Fruit fly (Drosophila melanogaster) whole organism, embryonic: ENCODE results near the gene Paf-AHalpha.
A peak's percentile ranks its signal among the peaks of the same experiment; 100 is the strongest.

Experiments used
- BEAF-32 ChIP-seq: fragments of 200-800 bp; sonication (Bioruptor generic); optimal IDR thresholded peaks from 3 replicates; lab custom pipeline; 2017; ENCODE audit warnings: missing biosample characterization, missing genetic modification characterization, mild to moderate bottlenecking, moderate library complexity, missing genetic modification reagents
- Bteb2 ChIP-seq: fragments of 200-800 bp; sonication (Bioruptor generic); optimal IDR thresholded peaks from 2 replicates; lab custom pipeline; 2016; ENCODE audit warnings: missing biosample characterization, missing genetic modification characterization
- CG10979 ChIP-seq: fragments of 200-800 bp; sonication (Bioruptor generic); optimal IDR thresholded peaks from 2 replicates; lab custom pipeline; 2018; ENCODE audit warnings: missing biosample characterization, mild to moderate bottlenecking, missing genetic modification characterization, moderate library complexity
- CG11723 ChIP-seq: fragments of 200-800 bp; sonication (Bioruptor generic); optimal IDR thresholded peaks from 2 replicates; lab custom pipeline; 2017; ENCODE audit warnings: missing biosample characterization, mild to moderate bottlenecking, missing genetic modification characterization
- CG1233 ChIP-seq: fragments of 200-800 bp; sonication (Bioruptor generic); optimal IDR thresholded peaks from 4 replicates; lab custom pipeline; 2018; ENCODE audit warnings: missing biosample characterization, mild to moderate bottlenecking, missing genetic modification characterization
- CG12391 ChIP-seq: fragments of 200-800 bp; sonication (Bioruptor generic); optimal IDR thresholded peaks from 3 replicates; lab custom pipeline; 2018; ENCODE audit warnings: missing biosample characterization, mild to moderate bottlenecking, missing genetic modification characterization, moderate library complexity
- CG13296 ChIP-seq: fragments of 200-800 bp; sonication (Bioruptor generic); optimal IDR thresholded peaks from 3 replicates; lab custom pipeline; 2018; ENCODE audit warnings: missing biosample characterization, mild to moderate bottlenecking, missing genetic modification characterization
- CG14441 ChIP-seq: fragments of 200-800 bp; sonication (Bioruptor generic); IDR thresholded peaks from 2 replicates; pipeline ENCODE4 v1.3.6; 2022; ENCODE audit warnings: missing biosample characterization, missing genetic modification characterization
- CG1603 ChIP-seq: fragments of 200-800 bp; sonication (Bioruptor generic); optimal IDR thresholded peaks from 2 replicates; lab custom pipeline; 2019; ENCODE audit warnings: missing biosample characterization, mild to moderate bottlenecking, missing genetic modification characterization, moderate library complexity
- CG16813 ChIP-seq: fragments of 200-800 bp; sonication (Bioruptor generic); IDR thresholded peaks from 3 replicates; pipeline ENCODE4 v1.3.6; 2022; ENCODE audit warnings: missing biosample characterization, missing genetic modification characterization; ENCODE audit not compliant: partially characterized antibody
- CG2712 ChIP-seq: fragments of 200-800 bp; optimal IDR thresholded peaks from 3 replicates; lab custom pipeline; 2019; ENCODE audit warnings: missing biosample characterization, mild to moderate bottlenecking, missing genetic modification characterization, moderate library complexity
- CG33557 ChIP-seq: fragments of 200-800 bp; sonication (Bioruptor generic); optimal IDR thresholded peaks from 2 replicates; lab custom pipeline; 2019; ENCODE audit warnings: missing biosample characterization, mild to moderate bottlenecking, missing genetic modification characterization, moderate library complexity
- CG3407 ChIP-seq: fragments of 200-800 bp; sonication (Bioruptor generic); optimal IDR thresholded peaks from 2 replicates; lab custom pipeline; 2018; ENCODE audit warnings: missing biosample characterization, mild to moderate bottlenecking, missing genetic modification characterization
- CG4282 ChIP-seq: fragments of 200-800 bp; sonication (Bioruptor generic); optimal IDR thresholded peaks from 2 replicates; lab custom pipeline; 2016; ENCODE audit warnings: missing biosample characterization, missing genetic modification characterization
- CG4404 ChIP-seq: fragments of 200-800 bp; sonication (Bioruptor generic); IDR thresholded peaks from 2 replicates; pipeline ENCODE4 v1.3.6; 2022; ENCODE audit warnings: missing biosample characterization, missing genetic modification characterization
- CG6272 ChIP-seq: fragments of 200-800 bp; sonication (Bioruptor generic); IDR thresholded peaks from 2 replicates; pipeline ENCODE4 v1.3.6; 2022; ENCODE audit warnings: missing biosample characterization, missing genetic modification characterization
- CG6689 ChIP-seq: fragments of 200-800 bp; sonication (Bioruptor generic); IDR thresholded peaks from 2 replicates; pipeline ENCODE4 v1.3.6; 2022; ENCODE audit warnings: missing biosample characterization, missing genetic modification characterization
- CG8290 ChIP-seq, 3 experiments: fragments of 200-800 bp; sonication (Bioruptor generic); optimal IDR thresholded peaks; 2 replicates each; lab custom pipeline; 2016 to 2019; ENCODE audit warnings: missing biosample characterization in 3 of 3, missing genetic modification characterization in 3 of 3, mild to moderate bottlenecking in 2 of 3, moderate library complexity in 1 of 3
- CG9817 ChIP-seq: fragments of 200-800 bp; sonication (Bioruptor generic); optimal IDR thresholded peaks from 2 replicates; lab custom pipeline; 2018; ENCODE audit warnings: missing biosample characterization, mild to moderate bottlenecking, missing genetic modification characterization, moderate library complexity
- Dip3 ChIP-seq: fragments of 200-800 bp; sonication (Bioruptor generic); optimal IDR thresholded peaks from 3 replicates; lab custom pipeline; 2016; ENCODE audit warnings: missing biosample characterization, missing genetic modification characterization
- Dref ChIP-seq: fragments of 200-800 bp; sonication (Bioruptor generic); IDR thresholded peaks from 2 replicates; pipeline ENCODE4 v1.3.6; 2022; ENCODE audit warnings: missing biosample characterization, missing genetic modification characterization
- Elba2 ChIP-seq: fragments of 200-800 bp; sonication (Bioruptor generic); optimal IDR thresholded peaks from 3 replicates; lab custom pipeline; 2016; ENCODE audit warnings: missing biosample characterization, missing genetic modification characterization
- HLH54F ChIP-seq: fragments of 200-800 bp; sonication (Bioruptor generic); optimal IDR thresholded peaks from 3 replicates; lab custom pipeline; 2016; ENCODE audit warnings: missing biosample characterization, missing genetic modification characterization
- MTF-1 ChIP-seq: fragments of 200-800 bp; sonication (Bioruptor generic); optimal IDR thresholded peaks from 2 replicates; lab custom pipeline; 2018; ENCODE audit warnings: missing biosample characterization, mild to moderate bottlenecking, missing genetic modification characterization, borderline replicate concordance
- Mad ChIP-seq: fragments of 200-800 bp; sonication (Bioruptor generic); optimal IDR thresholded peaks from 2 replicates; lab custom pipeline; 2016; ENCODE audit warnings: missing biosample characterization, missing genetic modification characterization
- Meics ChIP-seq: fragments of 200-800 bp; sonication (Bioruptor generic); optimal IDR thresholded peaks from 2 replicates; lab custom pipeline; 2017; ENCODE audit warnings: missing biosample characterization, mild to moderate bottlenecking, missing genetic modification characterization
- NC2α ChIP-seq: fragments of 200-800 bp; sonication (Bioruptor generic); optimal IDR thresholded peaks from 2 replicates; lab custom pipeline; 2016; ENCODE audit warnings: missing biosample characterization, missing genetic modification characterization
- Ptx1 ChIP-seq: fragments of 200-800 bp; sonication (Bioruptor generic); IDR thresholded peaks from 2 replicates; pipeline ENCODE4 v1.3.6; 2022; ENCODE audit warnings: missing biosample characterization, missing genetic modification characterization
- Ravus ChIP-seq: fragments of 200-800 bp; sonication (Bioruptor generic); IDR thresholded peaks from 2 replicates; pipeline ENCODE4 v1.3.6; 2022; ENCODE audit warnings: missing biosample characterization, missing genetic modification characterization
- Sry-β ChIP-seq: fragments of 200-800 bp; sonication (Bioruptor generic); optimal IDR thresholded peaks from 2 replicates; lab custom pipeline; 2018; ENCODE audit warnings: missing biosample characterization, mild to moderate bottlenecking, missing genetic modification characterization, moderate library complexity
- Taf1 ChIP-seq: fragments of 200-800 bp; sonication (Bioruptor generic); IDR thresholded peaks from 2 replicates; pipeline ENCODE4 v1.3.6; 2022; ENCODE audit warnings: missing biosample characterization, missing genetic modification characterization
- ac ChIP-seq: fragments of 200-800 bp; sonication (Bioruptor generic); optimal IDR thresholded peaks from 3 replicates; lab custom pipeline; 2017; ENCODE audit warnings: missing biosample characterization, mild to moderate bottlenecking, missing genetic modification characterization
- crp ChIP-seq, 2 experiments: fragments of 200-800 bp; sonication (Bioruptor generic); optimal IDR thresholded peaks; 2 replicates in 1 of 2; 3 replicates in 1 of 2; lab custom pipeline; 2017; ENCODE audit warnings: missing biosample characterization in 2 of 2, missing genetic modification characterization in 2 of 2, mild to moderate bottlenecking in 1 of 2, moderate library complexity in 1 of 2
- da ChIP-seq: fragments of 200-800 bp; sonication (Bioruptor generic); optimal IDR thresholded peaks from 2 replicates; lab custom pipeline; 2016; ENCODE audit warnings: missing biosample characterization, missing genetic modification characterization
- gcm ChIP-seq: fragments of 200-800 bp; sonication (Bioruptor generic); optimal IDR thresholded peaks from 2 replicates; lab custom pipeline; 2019; ENCODE audit warnings: missing biosample characterization, mild to moderate bottlenecking, missing genetic modification characterization, moderate library complexity
- h ChIP-seq: fragments of >200 bp; optimal IDR thresholded peaks from 2 replicates; lab custom pipeline; 2017
- ham ChIP-seq: fragments of 200-800 bp; sonication (Bioruptor generic); IDR thresholded peaks from 2 replicates; pipeline ENCODE4 v1.3.6; 2022; ENCODE audit warnings: missing biosample characterization, missing genetic modification characterization
- lola ChIP-seq, 3 experiments: fragments of >200 bp in 2 of 3; fragments of 200-800 bp in 1 of 3; sonication (Bioruptor generic) in 1 of 3; optimal IDR thresholded peaks; 2 replicates each; lab custom pipeline; 2017 to 2019; ENCODE audit warnings: missing biosample characterization in 3 of 3, missing genetic modification characterization in 3 of 3, mild to moderate bottlenecking in 1 of 3, moderate library complexity in 1 of 3
- org-1 ChIP-seq: fragments of 200-800 bp; sonication (Bioruptor generic); optimal IDR thresholded peaks from 2 replicates; lab custom pipeline; 2017; ENCODE audit warnings: missing biosample characterization, missing genetic modification characterization
- pfk ChIP-seq: fragments of 200-800 bp; sonication (Bioruptor generic); optimal IDR thresholded peaks from 2 replicates; lab custom pipeline; 2018; ENCODE audit warnings: missing biosample characterization, mild to moderate bottlenecking, missing genetic modification characterization, moderate library complexity
- salm ChIP-seq: fragments of 200-800 bp; sonication (Bioruptor generic); optimal IDR thresholded peaks from 2 replicates; lab custom pipeline; 2018; ENCODE audit warnings: missing biosample characterization, mild to moderate bottlenecking, missing genetic modification characterization
- sens ChIP-seq: fragments of 200-800 bp; sonication (Bioruptor generic); peaks from one replicate; lab custom pipeline; 2016; ENCODE audit warnings: missing biosample characterization, missing genetic modification characterization
- stwl ChIP-seq: fragments of 200-800 bp; sonication (Bioruptor generic); optimal IDR thresholded peaks from 3 replicates; lab custom pipeline; 2018; ENCODE audit warnings: missing biosample characterization, mild to moderate bottlenecking, missing genetic modification characterization, moderate library complexity
- tgo ChIP-seq: fragments of 200-800 bp; sonication (Bioruptor generic); IDR thresholded peaks from 3 replicates; pipeline ENCODE4 v1.3.6; 2022; ENCODE audit warnings: missing biosample characterization, missing genetic modification characterization
- tin ChIP-seq: fragments of 200-800 bp; sonication (Bioruptor generic); optimal IDR thresholded peaks from 3 replicates; lab custom pipeline; 2016; ENCODE audit warnings: missing biosample characterization, missing genetic modification characterization
- twi ChIP-seq: fragments of 200-800 bp; optimal IDR thresholded peaks from 2 replicates; lab custom pipeline; 2019; ENCODE audit warnings: missing biosample characterization, mild to moderate bottlenecking, missing genetic modification characterization, moderate library complexity
- unc-4 ChIP-seq: fragments of 200-800 bp; sonication (Bioruptor generic); IDR thresholded peaks from 2 replicates; pipeline ENCODE4 v1.3.6; 2022; ENCODE audit warnings: missing biosample characterization, missing genetic modification characterization; ENCODE audit not compliant: partially characterized antibody
- vnd ChIP-seq: fragments of 200-800 bp; sonication (Bioruptor generic); IDR thresholded peaks from 3 replicates; pipeline ENCODE4 v1.3.6; 2022; ENCODE audit warnings: missing biosample characterization, missing genetic modification characterization; ENCODE audit not compliant: partially characterized antibody

Gene Paf-AHalpha

dm6 chrX:15738890-15739550 lies 46.4 kb downstream of the Paf-AHalpha start, which contains the start of the genes CG11679 and CG8206 (continued):
- TF ChIP-seq gcm (GFP tag; lab: Kevin White, UChicago), result no peak
- TF ChIP-seq CG11723 (GFP tag; lab: Kevin White, UChicago), result no peak
- TF ChIP-seq CG4282 (GFP tag; lab: Kevin White, UChicago), result no peak
- TF ChIP-seq da (GFP tag; lab: Kevin White, UChicago), result no peak
- peak; percentile 27; the same call in 1 of the 2 replicates for TF ChIP-seq CG4404 (GFP tag; lab: Robert Waterston, UW)
- TF ChIP-seq Dref (GFP tag; lab: Robert Waterston, UW), result peak; percentile 73
- no peak for TF ChIP-seq CG33557 (GFP tag; lab: Kevin White, UChicago)
- peak; percentile 55 for TF ChIP-seq BEAF-32 (GFP tag; lab: Kevin White, UChicago)
- no peak for TF ChIP-seq CG10979
- TF ChIP-seq ac (GFP tag; lab: Kevin White, UChicago), result no peak
- TF ChIP-seq CG9817 (tag; lab: Kevin White, UChicago), result peak; percentile 55
- TF ChIP-seq sens, result peak; percentile 78
- TF ChIP-seq crp (GFP tag; optimal IDR thresholded peaks at IDR 0.05; lab: Kevin White, UChicago), result peak in 1 of 2 experiments; percentile 86
- no peak for TF ChIP-seq Ravus (GFP tag; lab: Robert Waterston, UW)
- TF ChIP-seq CG12391 (tag; lab: Kevin White, UChicago), result peak; percentile 44
- TF ChIP-seq lola (GFP tag; optimal IDR thresholded peaks at IDR 0.05; lab: Kevin White, UChicago), result peak in 1 of 3 experiments; percentile 27
- peak; percentile 6 for TF ChIP-seq CG8290 (GFP tag; optimal IDR thresholded peaks at IDR 0.05; lab: Kevin White, UChicago)
- TF ChIP-seq CG8290 (tag; optimal IDR thresholded peaks at IDR 0.05; lab: Kevin White, UChicago), result no peak
- no peak for TF ChIP-seq Bteb2 (GFP tag; lab: Kevin White, UChicago)
- TF ChIP-seq unc-4, result 0 out of 2 replicates have a peak, but pooled peaks have one; percentile 48
- no peak for TF ChIP-seq Mad (GFP tag; lab: Kevin White, UChicago)
- peak; percentile 39; the same call in 2 of the 3 replicates for TF ChIP-seq CG16813 (GFP tag; lab: Robert Waterston, UW)
- TF ChIP-seq CG6689 (GFP tag; lab: Robert Waterston, UW), result peak; percentile 55
- no peak for TF ChIP-seq h
- peak; percentile 9 for TF ChIP-seq stwl (tag; lab: Kevin White, UChicago)
- no peak for TF ChIP-seq ham (GFP tag; lab: Robert Waterston, UW)
- peak; percentile 38 for TF ChIP-seq Dip3
- no peak for TF ChIP-seq Taf1
- peak; percentile 42 for TF ChIP-seq CG2712 (tag; lab: Kevin White, UChicago)
- no peak for TF ChIP-seq Elba2 (GFP tag; lab: Kevin White, UChicago)
- peak; percentile 6 for TF ChIP-seq tin
- peak; percentile 11 for TF ChIP-seq twi
- TF ChIP-seq Ptx1 (GFP tag; lab: Robert Waterston, UW), result peak; percentile 40; the same call in 1 of the 2 replicates
- TF ChIP-seq NC2α (GFP tag; lab: Kevin White, UChicago), result no peak
- TF ChIP-seq CG1603 (tag; lab: Kevin White, UChicago), result peak; percentile 62
- no peak for TF ChIP-seq CG1233 (GFP tag; lab: Kevin White, UChicago)
- peak; percentile 31 for TF ChIP-seq CG13296
- TF ChIP-seq salm (tag; lab: Kevin White, UChicago), result peak; percentile 5
- TF ChIP-seq CG14441 (GFP tag; lab: Robert Waterston, UW), result peak; percentile 45; the same call in 1 of the 2 replicates
- TF ChIP-seq org-1 (GFP tag; lab: Kevin White, UChicago), result no peak
- no peak for TF ChIP-seq pfk (GFP tag; lab: Kevin White, UChicago)
- 0 out of 2 replicates have a peak, but pooled peaks have one; percentile 8 for TF ChIP-seq CG6272
- peak; percentile 96 for TF ChIP-seq Sry-β
- TF ChIP-seq HLH54F (GFP tag; lab: Kevin White, UChicago), result peak; percentile 39
- 0 out of 3 replicates have a peak, but pooled peaks have one; percentile 47 for TF ChIP-seq vnd (GFP tag; lab: Robert Waterston, UW)
- no peak for TF ChIP-seq MTF-1 (GFP tag; lab: Kevin White, UChicago)
- TF ChIP-seq tgo, result peak; percentile 45; the same call in 1 of the 3 replicates
- TF ChIP-seq CG3407 (GFP tag; lab: Kevin White, UChicago), result no peak
- peak; percentile 43 for TF ChIP-seq Meics (GFP tag; lab: Kevin White, UChicago)
